Fruit fly (Drosophila melanogaster) whole organism, embryonic: ENCODE data around the gene CG46412.
"Not testable (repeated sequence)": the region's sequence is repeated elsewhere in the genome, so short reads cannot be mapped to it uniquely, and the experiment has no call there.

Experiments
- Blimp-1 ChIP-seq: fragments of 200-800 bp; sonication (Bioruptor generic); optimal IDR thresholded peaks from 3 replicates; lab custom pipeline; 2018; ENCODE audit warnings: missing biosample characterization, missing genetic modification characterization, mild to moderate bottlenecking, moderate library complexity, missing genetic modification reagents
- CG10366 ChIP-seq: fragments of 200-800 bp; sonication (Bioruptor generic); IDR thresholded peaks from 2 replicates; pipeline ENCODE4 v1.3.6; 2022; ENCODE audit warnings: missing biosample characterization, missing genetic modification characterization
- CG10543 ChIP-seq: fragments of 200-800 bp; sonication (Bioruptor generic); optimal IDR thresholded peaks from 3 replicates; lab custom pipeline; 2017; ENCODE audit warnings: missing biosample characterization, mild to moderate bottlenecking, missing genetic modification characterization, moderate library complexity
- CG11398 ChIP-seq: fragments of 200-800 bp; sonication (Bioruptor generic); optimal IDR thresholded peaks from 2 replicates; lab custom pipeline; 2016; ENCODE audit warnings: missing biosample characterization, missing genetic modification characterization
- CG12104 ChIP-seq: fragments of 200-800 bp; sonication (Bioruptor generic); optimal IDR thresholded peaks from 3 replicates; lab custom pipeline; 2016; ENCODE audit warnings: missing biosample characterization, missing genetic modification characterization
- CG13296 ChIP-seq: fragments of 200-800 bp; sonication (Bioruptor generic); optimal IDR thresholded peaks from 3 replicates; lab custom pipeline; 2018; ENCODE audit warnings: missing biosample characterization, mild to moderate bottlenecking, missing genetic modification characterization
- CG14965 ChIP-seq: fragments of 200-800 bp; sonication (Bioruptor generic); optimal IDR thresholded peaks from 2 replicates; lab custom pipeline; 2016; ENCODE audit warnings: missing biosample characterization, missing genetic modification characterization, borderline replicate concordance
- CG15011 ChIP-seq: fragments of 200-800 bp; sonication (Bioruptor generic); optimal IDR thresholded peaks from 3 replicates; lab custom pipeline; 2018; ENCODE audit warnings: missing biosample characterization, mild to moderate bottlenecking, missing genetic modification characterization
- CG17328 ChIP-seq: fragments of 200-800 bp; sonication (Bioruptor generic); IDR thresholded peaks from 2 replicates; pipeline ENCODE4 v1.3.6; 2022; ENCODE audit warnings: missing biosample characterization, missing genetic modification characterization
- CG2129 ChIP-seq: fragments of 200-800 bp; sonication (Bioruptor generic); IDR thresholded peaks from 2 replicates; pipeline ENCODE4 v1.3.6; 2022; ENCODE audit warnings: missing biosample characterization, missing genetic modification characterization; ENCODE audit not compliant: partially characterized antibody
- CG30020 ChIP-seq: fragments of 200-800 bp; optimal IDR thresholded peaks from 2 replicates; lab custom pipeline; 2019; ENCODE audit warnings: missing biosample characterization, mild to moderate bottlenecking, missing genetic modification characterization, moderate library complexity
- CG3726 ChIP-seq: fragments of 200-800 bp; sonication (Bioruptor generic); IDR thresholded peaks from 3 replicates; pipeline ENCODE4, ENCODE4 v1.3.6; 2022; ENCODE audit warnings: missing biosample characterization, missing genetic modification characterization
- CG7745 ChIP-seq: fragments of 200-800 bp; sonication (Bioruptor generic); optimal IDR thresholded peaks from 2 replicates; lab custom pipeline; 2018; ENCODE audit warnings: missing biosample characterization, mild to moderate bottlenecking, missing genetic modification characterization, moderate library complexity
- CG9817 ChIP-seq: fragments of 200-800 bp; sonication (Bioruptor generic); optimal IDR thresholded peaks from 2 replicates; lab custom pipeline; 2018; ENCODE audit warnings: missing biosample characterization, mild to moderate bottlenecking, missing genetic modification characterization, moderate library complexity
- Camta ChIP-seq: fragments of 200-800 bp; sonication (Bioruptor generic); optimal IDR thresholded peaks from 2 replicates; lab custom pipeline; 2016; ENCODE audit warnings: missing biosample characterization, missing genetic modification characterization
- CrebB ChIP-seq: fragments of 200-800 bp; sonication (Bioruptor generic); optimal IDR thresholded peaks from 3 replicates; lab custom pipeline; 2018; ENCODE audit warnings: missing biosample characterization, mild to moderate bottlenecking, missing genetic modification characterization
- D19B ChIP-seq: fragments of 200-800 bp; sonication (Bioruptor generic); optimal IDR thresholded peaks from 2 replicates; lab custom pipeline; 2017; ENCODE audit warnings: missing biosample characterization, mild to moderate bottlenecking, missing genetic modification characterization
- Doc2 ChIP-seq: fragments of 200-800 bp; sonication (Bioruptor generic); IDR thresholded peaks from 2 replicates; pipeline ENCODE4 v1.3.6; 2022; ENCODE audit warnings: missing biosample characterization, missing genetic modification characterization
- Dp ChIP-seq: fragments of 200-800 bp; sonication (Bioruptor generic); optimal IDR thresholded peaks from 2 replicates; lab custom pipeline; 2018; ENCODE audit warnings: missing biosample characterization, mild to moderate bottlenecking, missing genetic modification characterization, moderate library complexity
- HLH54F ChIP-seq: fragments of 200-800 bp; sonication (Bioruptor generic); optimal IDR thresholded peaks from 3 replicates; lab custom pipeline; 2016; ENCODE audit warnings: missing biosample characterization, missing genetic modification characterization
- NfI ChIP-seq: fragments of 200-800 bp; sonication (Bioruptor generic); optimal IDR thresholded peaks from 3 replicates; lab custom pipeline; 2018; ENCODE audit warnings: missing biosample characterization, mild to moderate bottlenecking, missing genetic modification characterization, moderate library complexity
- Rx ChIP-seq: fragments of 200-800 bp; sonication (Bioruptor generic); IDR thresholded peaks from 2 replicates; pipeline ENCODE4 v1.3.6; 2022; ENCODE audit warnings: missing biosample characterization, missing genetic modification characterization
- ash1 ChIP-seq: fragments of 200-800 bp; sonication (Bioruptor generic); optimal IDR thresholded peaks from 2 replicates; lab custom pipeline; 2018; ENCODE audit warnings: missing biosample characterization, mild to moderate bottlenecking, missing genetic modification characterization
- ato ChIP-seq: fragments of 200-800 bp; sonication (Bioruptor generic); IDR thresholded peaks from 2 replicates; pipeline ENCODE4 v1.3.6; 2022; ENCODE audit warnings: missing biosample characterization, missing genetic modification characterization; ENCODE audit not compliant: partially characterized antibody
- caup ChIP-seq: fragments of 200-800 bp; sonication (Bioruptor generic); optimal IDR thresholded peaks from 3 replicates; lab custom pipeline; 2017; ENCODE audit warnings: missing biosample characterization, mild to moderate bottlenecking, missing genetic modification characterization, moderate library complexity; ENCODE audit not compliant: severe bottlenecking
- corto ChIP-seq: fragments of 200-800 bp; sonication (Bioruptor generic); optimal IDR thresholded peaks from 2 replicates; lab custom pipeline; 2016; ENCODE audit warnings: missing biosample characterization, mild to moderate bottlenecking, missing genetic modification characterization, moderate library complexity
- en ChIP-seq: fragments of 200-800 bp; sonication (Bioruptor generic); optimal IDR thresholded peaks from 2 replicates; lab custom pipeline; 2016; ENCODE audit warnings: missing biosample characterization, missing genetic modification characterization
- fd3F ChIP-seq: fragments of 200-800 bp; sonication (Bioruptor generic); optimal IDR thresholded peaks from 2 replicates; lab custom pipeline; 2018; ENCODE audit warnings: missing biosample characterization, mild to moderate bottlenecking, missing genetic modification characterization, moderate library complexity
- kni ChIP-seq: fragments of 200-800 bp; sonication (Bioruptor generic); optimal IDR thresholded peaks from 3 replicates; lab custom pipeline; 2017; ENCODE audit warnings: mild to moderate bottlenecking, missing biosample characterization, missing genetic modification reagents, missing genetic modification characterization
- lbe ChIP-seq: fragments of 200-800 bp; sonication (Bioruptor generic); optimal IDR thresholded peaks from 2 replicates; lab custom pipeline; 2016; ENCODE audit warnings: missing biosample characterization, mild to moderate bottlenecking, missing genetic modification characterization
- nmo ChIP-seq: fragments of 200-800 bp; sonication (Bioruptor generic); optimal IDR thresholded peaks from 2 replicates; lab custom pipeline; 2018; ENCODE audit warnings: missing biosample characterization, mild to moderate bottlenecking, missing genetic modification characterization, moderate library complexity
- prd ChIP-seq, 3 experiments: fragments of >200 bp in 2 of 3; fragments of 200-800 bp in 1 of 3; sonication (Bioruptor generic) in 1 of 3; optimal IDR thresholded peaks in 2 of 3; IDR thresholded peaks in 1 of 3; 2 replicates in 2 of 3; 3 replicates in 1 of 3; pipeline versions ENCODE4 v1.3.6 to Lab custom; 2017 to 2022; ENCODE audit warnings: missing biosample characterization in 1 of 3, missing genetic modification characterization in 1 of 3
- sens ChIP-seq: fragments of 200-800 bp; sonication (Bioruptor generic); peaks from one replicate; lab custom pipeline; 2016; ENCODE audit warnings: missing biosample characterization, missing genetic modification characterization
- slbo ChIP-seq: fragments of 200-800 bp; sonication (Bioruptor generic); IDR thresholded peaks from 2 replicates; pipeline ENCODE4 v1.3.6; 2022; ENCODE audit warnings: missing biosample characterization, missing genetic modification characterization
- slp2 ChIP-seq: fragments of 200-800 bp; sonication (Bioruptor generic); optimal IDR thresholded peaks from 2 replicates; lab custom pipeline; 2016; ENCODE audit warnings: missing biosample characterization, missing genetic modification characterization
- yki ChIP-seq: fragments of >200 bp; optimal IDR thresholded peaks from 3 replicates; lab custom pipeline; 2018
- zf30C ChIP-seq: fragments of 200-800 bp; sonication (Bioruptor generic); optimal IDR thresholded peaks from 3 replicates; lab custom pipeline; 2018; ENCODE audit warnings: missing biosample characterization, mild to moderate bottlenecking, missing genetic modification characterization

The CG46412 gene

dm6 chr3L:11577395-11577794 is 13.5 kb upstream of the CG46412 start, which contains the start of gene CG33271 (continued):
- no peak for TF ChIP-seq nmo (GFP tag; lab: Kevin White, UChicago)
- no peak for TF ChIP-seq CG14965
- TF ChIP-seq fd3F (GFP tag; lab: Kevin White, UChicago), result peak; percentile 24
- no peak for TF ChIP-seq Rx (GFP tag; lab: Robert Waterston, UW)
- no peak for TF ChIP-seq slp2 (GFP tag; lab: Kevin White, UChicago)
- TF ChIP-seq CG13296 (GFP tag; lab: Kevin White, UChicago), result peak; percentile 2
- no peak for TF ChIP-seq Doc2 (GFP tag; lab: Robert Waterston, UW)
- no peak for TF ChIP-seq en (GFP tag; lab: Kevin White, UChicago)
- TF ChIP-seq ash1, result no peak
- TF ChIP-seq CG15011, result no peak
- peak; percentile 12 for TF ChIP-seq sens
- peak; percentile 16 for TF ChIP-seq caup (GFP tag; lab: Kevin White, UChicago)
- no peak for TF ChIP-seq CG3726 (GFP tag; lab: Robert Waterston, UW)
- no peak for TF ChIP-seq CG7745 (tag; lab: Kevin White, UChicago)
- no peak for TF ChIP-seq Camta

dm6 chr3L:11576944-11577343 is 13.1 kb upstream of the CG46412 start, which contains the start of gene CG33489:
Gene CG33489 (minus strand): TSS chr3L:11577044.
- not testable (repeated sequence) for TF ChIP-seq CG11398 (GFP tag; lab: Kevin White, UChicago); lbe (GFP tag; lab: Kevin White, UChicago); CG30020
- TF ChIP-seq, all 482 proteins: peak for 0; not testable (repeated sequence) for 482

- TF ChIP-seq prd (optimal IDR thresholded peaks at IDR 0.05; lab: Kevin White, UChicago) (no peak), prd (GFP tag; IDR thresholded peaks at IDR 0.05; lab: Robert Waterston, UW) (no peak), HLH54F (GFP tag; lab: Kevin White, UChicago) (no peak), CG17328 (GFP tag; lab: Robert Waterston, UW) (no peak), CG9817 (tag; lab: Kevin White, UChicago) (no peak), CG10366 (GFP tag; lab: Robert Waterston, UW) (no peak), yki (lab: Kevin White, UChicago) (no peak), corto (GFP tag; lab: Kevin White, UChicago) (no peak), CrebB (no peak), nmo (GFP tag; lab: Kevin White, UChicago) (no peak), D19B (no peak), kni (GFP tag; lab: Kevin White, UChicago) (no peak), CG2129 (GFP tag; lab: Robert Waterston, UW) (no peak), Dp (GFP tag; lab: Kevin White, UChicago) (no peak), Blimp-1 (no peak), NfI (GFP tag; lab: Kevin White, UChicago) (no peak), slbo (GFP tag; lab: Robert Waterston, UW) (no peak), zf30C (GFP tag; lab: Kevin White, UChicago) (no peak), CG10543 (GFP tag; lab: Kevin White, UChicago) (no peak), ato (no peak), CG12104 (GFP tag; lab: Kevin White, UChicago) (no peak)
- TF ChIP-seq, all 482 proteins: peak for 0
These were observed 10.7 kb upstream of the CG46412 start, which contains the start of gene CG33490 for dm6 chr3L:11574563-11574962. Gene CG33490 (minus strand): TSS chr3L:11574663.
